Fruit fly (Drosophila melanogaster) whole organism, embryonic: Measurements from ENCODE around the gene sick.

ENCODE experiments used
- Atf-2 ChIP-seq: fragments of 200-800 bp; sonication (Bioruptor generic); optimal IDR thresholded peaks from 2 replicates; lab custom pipeline; 2016; ENCODE audit warnings: missing biosample characterization, missing genetic modification characterization
- CG10462 ChIP-seq: fragments of 200-800 bp; sonication (Bioruptor generic); optimal IDR thresholded peaks from 2 replicates; lab custom pipeline; 2016; ENCODE audit warnings: missing biosample characterization, missing genetic modification characterization
- CG10654 ChIP-seq: fragments of 200-800 bp; sonication (Bioruptor generic); optimal IDR thresholded peaks from 2 replicates; lab custom pipeline; 2016; ENCODE audit warnings: missing biosample characterization, missing genetic modification characterization
- CG11247 ChIP-seq: fragments of 200-800 bp; sonication (Bioruptor generic); IDR thresholded peaks from 2 replicates; pipeline ENCODE4 v1.3.6; 2022; ENCODE audit warnings: missing biosample characterization, missing genetic modification characterization
- CG12071 ChIP-seq: fragments of 200-800 bp; sonication (Bioruptor generic); optimal IDR thresholded peaks from 3 replicates; lab custom pipeline; 2018; ENCODE audit warnings: missing biosample characterization, mild to moderate bottlenecking, missing genetic modification characterization
- CG1233 ChIP-seq: fragments of 200-800 bp; sonication (Bioruptor generic); optimal IDR thresholded peaks from 4 replicates; lab custom pipeline; 2018; ENCODE audit warnings: missing biosample characterization, mild to moderate bottlenecking, missing genetic modification characterization
- CG13624 ChIP-seq: fragments of 200-800 bp; sonication (Bioruptor generic); optimal IDR thresholded peaks from 2 replicates; lab custom pipeline; 2016; ENCODE audit warnings: missing biosample characterization, missing genetic modification characterization
- CG15269 ChIP-seq: fragments of 200-800 bp; sonication (Bioruptor generic); optimal IDR thresholded peaks from 2 replicates; lab custom pipeline; 2018; ENCODE audit warnings: missing biosample characterization, mild to moderate bottlenecking, missing genetic modification characterization, moderate library complexity
- CG16779 ChIP-seq: fragments of 200-800 bp; sonication (Bioruptor generic); IDR thresholded peaks from 2 replicates; pipeline ENCODE4 v1.3.6; 2022; ENCODE audit warnings: missing biosample characterization, missing genetic modification characterization
- CG1832 ChIP-seq: fragments of 200-800 bp; sonication (Bioruptor generic); optimal IDR thresholded peaks from 2 replicates; lab custom pipeline; 2017; ENCODE audit warnings: missing biosample characterization, mild to moderate bottlenecking, missing genetic modification characterization, inconsistent platforms
- CG18476 ChIP-seq: fragments of 200-800 bp; sonication (Bioruptor generic); optimal IDR thresholded peaks from 2 replicates; lab custom pipeline; 2016; ENCODE audit warnings: missing biosample characterization, mild to moderate bottlenecking, missing genetic modification characterization
- CG2199 ChIP-seq: fragments of 200-800 bp; sonication (Bioruptor generic); IDR thresholded peaks from 3 replicates; pipeline ENCODE4 v1.3.6; 2022; ENCODE audit warnings: missing biosample characterization, missing genetic modification characterization
- CG31388 ChIP-seq: fragments of 200-800 bp; sonication (Bioruptor generic); optimal IDR thresholded peaks from 2 replicates; lab custom pipeline; 2016; ENCODE audit warnings: missing biosample characterization, missing genetic modification characterization
- CG31441 ChIP-seq: fragments of 200-800 bp; sonication (Bioruptor generic); IDR thresholded peaks from 2 replicates; pipeline ENCODE4 v1.3.6; 2022; ENCODE audit warnings: missing biosample characterization, missing genetic modification characterization
- CG34224 ChIP-seq: fragments of 200-800 bp; sonication (Bioruptor generic); IDR thresholded peaks from 3 replicates; pipeline ENCODE4 v1.3.6; 2022; ENCODE audit warnings: missing biosample characterization, missing genetic modification characterization; ENCODE audit not compliant: partially characterized antibody
- CG4282 ChIP-seq: fragments of 200-800 bp; sonication (Bioruptor generic); optimal IDR thresholded peaks from 2 replicates; lab custom pipeline; 2016; ENCODE audit warnings: missing biosample characterization, missing genetic modification characterization
- CG6689 ChIP-seq: fragments of 200-800 bp; sonication (Bioruptor generic); IDR thresholded peaks from 2 replicates; pipeline ENCODE4 v1.3.6; 2022; ENCODE audit warnings: missing biosample characterization, missing genetic modification characterization
- CG7556 ChIP-seq: fragments of 200-800 bp; sonication (Bioruptor generic); optimal IDR thresholded peaks from 2 replicates; lab custom pipeline; 2017; ENCODE audit warnings: missing biosample characterization, mild to moderate bottlenecking, missing genetic modification characterization
- Camta ChIP-seq: fragments of 200-800 bp; sonication (Bioruptor generic); optimal IDR thresholded peaks from 2 replicates; lab custom pipeline; 2016; ENCODE audit warnings: missing biosample characterization, missing genetic modification characterization
- Chrac-16 ChIP-seq: fragments of 200-800 bp; sonication (Bioruptor generic); optimal IDR thresholded peaks from 3 replicates; lab custom pipeline; 2016; ENCODE audit warnings: missing biosample characterization, missing genetic modification characterization
- Dfd ChIP-seq, 2 experiments: fragments of >200 bp; optimal IDR thresholded peaks; 2 replicates each; lab custom pipeline; 2017; ENCODE audit warnings: missing biosample characterization in 2 of 2, missing genetic modification characterization in 2 of 2
- Fer1 ChIP-seq: fragments of 200-800 bp; sonication (Bioruptor generic); optimal IDR thresholded peaks from 2 replicates; lab custom pipeline; 2017; ENCODE audit warnings: missing biosample characterization, mild to moderate bottlenecking, missing genetic modification characterization
- Hand ChIP-seq: fragments of 200-800 bp; sonication (Bioruptor generic); optimal IDR thresholded peaks from 2 replicates; lab custom pipeline; 2017; ENCODE audit warnings: mild to moderate bottlenecking, missing biosample characterization, missing genetic modification reagents, missing genetic modification characterization
- Meics ChIP-seq: fragments of 200-800 bp; sonication (Bioruptor generic); optimal IDR thresholded peaks from 2 replicates; lab custom pipeline; 2017; ENCODE audit warnings: missing biosample characterization, mild to moderate bottlenecking, missing genetic modification characterization
- Neu2 ChIP-seq: fragments of 200-800 bp; sonication (Bioruptor generic); optimal IDR thresholded peaks from 3 replicates; lab custom pipeline; 2016; ENCODE audit warnings: missing biosample characterization, missing genetic modification characterization, borderline replicate concordance
- Nf-YB ChIP-seq: fragments of 200-800 bp; sonication (Bioruptor generic); optimal IDR thresholded peaks from 3 replicates; lab custom pipeline; 2019; ENCODE audit warnings: missing biosample characterization, mild to moderate bottlenecking, missing genetic modification characterization, moderate library complexity
- NfI ChIP-seq: fragments of 200-800 bp; sonication (Bioruptor generic); optimal IDR thresholded peaks from 3 replicates; lab custom pipeline; 2018; ENCODE audit warnings: missing biosample characterization, mild to moderate bottlenecking, missing genetic modification characterization, moderate library complexity
- Oaz ChIP-seq: fragments of 200-800 bp; sonication (Bioruptor generic); IDR thresholded peaks from 2 replicates; pipeline ENCODE4 v1.3.6; 2022; ENCODE audit warnings: missing biosample characterization, missing genetic modification characterization
- Sox102F ChIP-seq: fragments of 200-800 bp; sonication (Bioruptor generic); optimal IDR thresholded peaks from 2 replicates; lab custom pipeline; 2018; ENCODE audit warnings: missing biosample characterization, mild to moderate bottlenecking, missing genetic modification characterization, moderate library complexity
- ara ChIP-seq: fragments of 200-800 bp; sonication (Bioruptor generic); IDR thresholded peaks from 2 replicates; pipeline ENCODE4 v1.3.6; 2022; ENCODE audit warnings: missing biosample characterization, missing genetic modification characterization
- bbx ChIP-seq: fragments of 200-800 bp; sonication (Bioruptor generic); IDR thresholded peaks from 2 replicates; pipeline ENCODE4 v1.3.6; 2022; ENCODE audit warnings: missing biosample characterization, missing genetic modification characterization; ENCODE audit not compliant: partially characterized antibody
- cad ChIP-seq: fragments of >200 bp; optimal IDR thresholded peaks from 2 replicates; lab custom pipeline; 2017; ENCODE audit warnings: missing biosample characterization, missing genetic modification characterization
- cas ChIP-seq: fragments of 200-800 bp; sonication (Bioruptor generic); IDR thresholded peaks from 2 replicates; pipeline ENCODE4 v1.3.6; 2022; ENCODE audit warnings: missing biosample characterization, missing genetic modification characterization
- chinmo ChIP-seq: fragments of 200-800 bp; sonication (Bioruptor generic); IDR thresholded peaks from 4 replicates; pipeline ENCODE4 v1.3.6; 2022; ENCODE audit warnings: missing biosample characterization, missing genetic modification characterization; ENCODE audit not compliant: partially characterized antibody
- dan ChIP-seq: fragments of 200-800 bp; sonication (Bioruptor generic); IDR thresholded peaks from 2 replicates; pipeline ENCODE4 v1.3.6; 2022; ENCODE audit warnings: missing biosample characterization, missing genetic modification characterization
- fd96Cb ChIP-seq: fragments of 200-800 bp; sonication (Bioruptor generic); optimal IDR thresholded peaks from 2 replicates; lab custom pipeline; 2018; ENCODE audit warnings: missing biosample characterization, mild to moderate bottlenecking, missing genetic modification characterization, moderate library complexity
- gt ChIP-seq: fragments of 200-800 bp; sonication (Bioruptor generic); IDR thresholded peaks from 2 replicates; pipeline ENCODE4 v1.3.6; 2022; ENCODE audit warnings: missing biosample characterization, missing genetic modification characterization
- her ChIP-seq: fragments of 200-800 bp; sonication (Bioruptor generic); optimal IDR thresholded peaks from 2 replicates; lab custom pipeline; 2016; ENCODE audit warnings: missing biosample characterization, missing genetic modification characterization
- hth ChIP-seq: fragments of >200 bp; optimal IDR thresholded peaks from 2 replicates; lab custom pipeline; 2017; ENCODE audit warnings: inconsistent platforms
- jumu ChIP-seq: fragments of 200-800 bp; sonication (Bioruptor generic); optimal IDR thresholded peaks from 3 replicates; lab custom pipeline; 2016; ENCODE audit warnings: missing biosample characterization, missing genetic modification characterization
- kni ChIP-seq: fragments of 200-800 bp; sonication (Bioruptor generic); optimal IDR thresholded peaks from 3 replicates; lab custom pipeline; 2017; ENCODE audit warnings: mild to moderate bottlenecking, missing biosample characterization, missing genetic modification reagents, missing genetic modification characterization
- lilli ChIP-seq: fragments of 200-800 bp; sonication (Bioruptor generic); optimal IDR thresholded peaks from 3 replicates; lab custom pipeline; 2016; ENCODE audit warnings: missing biosample characterization, missing genetic modification characterization
- mam ChIP-seq: fragments of 200-800 bp; sonication (Bioruptor generic); optimal IDR thresholded peaks from 3 replicates; lab custom pipeline; 2016; ENCODE audit warnings: missing biosample characterization, missing genetic modification characterization
- nerfin-2 ChIP-seq: fragments of 200-800 bp; sonication (Bioruptor generic); IDR thresholded peaks from 2 replicates; pipeline ENCODE4 v1.3.6; 2022; ENCODE audit warnings: missing biosample characterization, missing genetic modification characterization; ENCODE audit not compliant: partially characterized antibody
- nom ChIP-seq: fragments of 200-800 bp; sonication (Bioruptor generic); optimal IDR thresholded peaks from 2 replicates; lab custom pipeline; 2017; ENCODE audit warnings: missing biosample characterization, missing genetic modification characterization, mild to moderate bottlenecking, moderate library complexity, missing genetic modification reagents
- p53 ChIP-seq: fragments of 200-800 bp; sonication (Bioruptor generic); optimal IDR thresholded peaks from 2 replicates; lab custom pipeline; 2016; ENCODE audit warnings: missing biosample characterization, missing genetic modification characterization
- pita ChIP-seq: fragments of 200-800 bp; sonication (Bioruptor generic); optimal IDR thresholded peaks from 2 replicates; lab custom pipeline; 2017; ENCODE audit warnings: missing biosample characterization, mild to moderate bottlenecking, missing genetic modification characterization
- sna ChIP-seq: fragments of 200-800 bp; sonication (Bioruptor generic); IDR thresholded peaks from 2 replicates; pipeline ENCODE4 v1.3.6; 2022; ENCODE audit warnings: missing biosample characterization, missing genetic modification characterization; ENCODE audit not compliant: partially characterized antibody
- stwl ChIP-seq: fragments of 200-800 bp; sonication (Bioruptor generic); optimal IDR thresholded peaks from 3 replicates; lab custom pipeline; 2018; ENCODE audit warnings: missing biosample characterization, mild to moderate bottlenecking, missing genetic modification characterization, moderate library complexity
- tll ChIP-seq, 2 experiments: fragments of 200-800 bp in 1 of 2; fragments of >200 bp in 1 of 2; sonication (Bioruptor generic) in 1 of 2; optimal IDR thresholded peaks; 2 replicates each; lab custom pipeline; 2017 to 2019; ENCODE audit warnings: missing biosample characterization in 2 of 2, missing genetic modification characterization in 2 of 2, mild to moderate bottlenecking in 1 of 2, moderate library complexity in 1 of 2
- toy ChIP-seq: fragments of 200-800 bp; sonication (Bioruptor generic); IDR thresholded peaks from 2 replicates; pipeline ENCODE4 v1.3.6; 2022; ENCODE audit warnings: missing biosample characterization, missing genetic modification characterization
- usp ChIP-seq: fragments of >200 bp; optimal IDR thresholded peaks from 2 replicates; lab custom pipeline; 2017; ENCODE audit warnings: missing biosample characterization, missing genetic modification characterization
- z ChIP-seq: fragments of 200-800 bp; sonication (Bioruptor generic); IDR thresholded peaks from 3 replicates; pipeline ENCODE4 v1.3.6; 2022; ENCODE audit warnings: missing biosample characterization, missing genetic modification characterization

sick gene

dm6 chr2L:19869463-19869862, 73.3 kb downstream of the sick start:
- no peak for TF ChIP-seq Hand (GFP tag; lab: Kevin White, UChicago)
- 0 out of 3 replicates have a peak, but pooled peaks have one; percentile 21 for TF ChIP-seq CG2199 (GFP tag; lab: Robert Waterston, UW)
- TF ChIP-seq mam (GFP tag; lab: Kevin White, UChicago): no peak
- TF ChIP-seq lilli (GFP tag; lab: Kevin White, UChicago): no peak
- TF ChIP-seq CG6689 (GFP tag; lab: Robert Waterston, UW): no peak
- TF ChIP-seq pita (GFP tag; lab: Kevin White, UChicago): no peak
- TF ChIP-seq bbx: no peak
- peak in 1 of 2 experiments; percentile 79 for TF ChIP-seq tll (GFP tag; optimal IDR thresholded peaks at IDR 0.05; lab: Kevin White, UChicago)
- TF ChIP-seq sna: no peak
- TF ChIP-seq Sox102F: no peak
- TF ChIP-seq CG15269 (tag; lab: Kevin White, UChicago): peak; percentile 42
- TF ChIP-seq Nf-YB: no peak
- peak; percentile 64 for TF ChIP-seq kni (GFP tag; lab: Kevin White, UChicago)
- TF ChIP-seq CG31441 (GFP tag; lab: Robert Waterston, UW): no peak
- no peak for TF ChIP-seq jumu (GFP tag; lab: Kevin White, UChicago)
- no peak for TF ChIP-seq ara (GFP tag; lab: Robert Waterston, UW)
- TF ChIP-seq nom: no peak
- peak; percentile 71; the same call in 1 of the 4 replicates for TF ChIP-seq chinmo
- TF ChIP-seq Neu2 (GFP tag; lab: Kevin White, UChicago): peak; percentile 90
- no peak for TF ChIP-seq her
- no peak for TF ChIP-seq hth (lab: Kevin White, UChicago)
- no peak for TF ChIP-seq nerfin-2 (GFP tag; lab: Robert Waterston, UW)
- TF ChIP-seq p53 (GFP tag; lab: Kevin White, UChicago): no peak
- TF ChIP-seq CG7556 (GFP tag; lab: Kevin White, UChicago): no peak
- no peak for TF ChIP-seq CG10462 (GFP tag; lab: Kevin White, UChicago)
- no peak for TF ChIP-seq CG31388 (GFP tag; lab: Kevin White, UChicago)
- TF ChIP-seq CG34224 (GFP tag; lab: Robert Waterston, UW): no peak
- TF ChIP-seq cas (GFP tag; lab: Robert Waterston, UW): no peak
- TF ChIP-seq Dfd (GFP tag; optimal IDR thresholded peaks at IDR 0.05; lab: Kevin White, UChicago): no peak
- no peak for TF ChIP-seq CG1832
- no peak for TF ChIP-seq CG16779 (GFP tag; lab: Robert Waterston, UW)

DNA sequence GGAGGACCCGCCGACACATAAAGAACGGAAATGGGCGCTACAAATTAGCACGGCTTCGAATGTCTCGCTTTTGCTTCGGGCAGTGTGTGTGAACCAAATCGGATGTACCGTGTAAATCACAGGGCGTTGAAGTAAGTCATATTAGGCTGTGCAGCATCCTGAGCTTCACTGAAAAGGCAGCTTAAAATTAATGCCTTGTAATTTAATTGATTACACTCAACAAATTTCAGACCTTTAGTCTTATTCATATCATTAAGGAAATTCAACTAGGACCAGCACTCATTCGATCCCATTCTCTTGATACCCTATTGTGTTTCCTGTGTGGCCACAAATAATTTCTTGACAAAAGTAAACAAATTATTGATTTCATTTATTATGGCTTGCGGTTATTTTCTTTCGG, 73.8 kb downstream of the sick start:
- TF ChIP-seq dan: peak; percentile 86
- peak; percentile 69 for TF ChIP-seq CG1233 (GFP tag; lab: Kevin White, UChicago)
- peak; percentile 80 for TF ChIP-seq CG11247 (GFP tag; lab: Robert Waterston, UW)
- peak; percentile 58 for TF ChIP-seq Atf-2
- peak; percentile 75 for TF ChIP-seq toy
- TF ChIP-seq Oaz (GFP tag; lab: Robert Waterston, UW): peak; percentile 67; the same call in 1 of the 2 replicates
- TF ChIP-seq NfI: peak; percentile 51
- TF ChIP-seq z: no peak
- TF ChIP-seq gt (GFP tag; lab: Robert Waterston, UW): 0 out of 2 replicates have a peak, but pooled peaks have one; percentile 14
- TF ChIP-seq Camta (GFP tag; lab: Kevin White, UChicago): peak; percentile 61
- TF ChIP-seq CG10654 (GFP tag; lab: Kevin White, UChicago): peak; percentile 69
- TF ChIP-seq Fer1: no peak
- TF ChIP-seq CG12071 (GFP tag; lab: Kevin White, UChicago): peak; percentile 59
- peak; percentile 72 for TF ChIP-seq fd96Cb (tag; lab: Kevin White, UChicago)
- TF ChIP-seq stwl (tag; lab: Kevin White, UChicago): no peak
- no peak for TF ChIP-seq cad
- peak; percentile 55 for TF ChIP-seq Meics (GFP tag; lab: Kevin White, UChicago)
- peak; percentile 65 for TF ChIP-seq Chrac-16 (GFP tag; lab: Kevin White, UChicago)
- TF ChIP-seq CG18476 (GFP tag; lab: Kevin White, UChicago): peak; percentile 21
- peak; percentile 6 for TF ChIP-seq CG4282
- TF ChIP-seq CG13624 (GFP tag; lab: Kevin White, UChicago): peak; percentile 52
- no peak for TF ChIP-seq usp (GFP tag; lab: Kevin White, UChicago)
